Worm (Caenorhabditis elegans): ENCODE results near the gene Y51A2D.21.

ce11 chrV:18569445-18569844, 2.2 kb upstream of the Y51A2D.21 start:
- TF ChIP-seq ham-2 (GFP tag; optimal IDR thresholded peaks at IDR 0.05) (no peak), unc-62 (GFP tag; optimal IDR thresholded peaks at IDR 0.05) (no peak), mab-5 (tag; optimal IDR thresholded peaks at IDR 0.05) (no peak), nhr-12 (tag; optimal IDR thresholded peaks at IDR 0.05) (no peak), drap-1 (GFP tag; optimal IDR thresholded peaks at IDR 0.05) (no peak), nhr-237 (tag; optimal IDR thresholded peaks at IDR 0.05) (no peak), nhr-28 (tag; optimal IDR thresholded peaks at IDR 0.05) (no peak), snpc-4 (tag; optimal IDR thresholded peaks at IDR 0.05) (no peak), ztf-11 (tag; optimal IDR thresholded peaks at IDR 0.05) (no peak)

Data from whole organism, mixed stage, embryonic.